Worm (Caenorhabditis elegans): Measurements from ENCODE around the gene cyp-33C1.

cyp-33C1 gene

ce11 chrV:2155232-2155631 is 24.1 kb upstream of the cyp-33C1 start, which contains the start of gene srbc-21:
srbc-21 (plus strand) TSS chrV:2155532.
- no peak for TF ChIP-seq jun-1 (tag; optimal IDR thresholded peaks at IDR 0.05)
- TF ChIP-seq fos-1 (tag; optimal IDR thresholded peaks at IDR 0.05): no peak
- TF ChIP-seq nhr-237 (tag; optimal IDR thresholded peaks at IDR 0.05): no peak

DNA sequence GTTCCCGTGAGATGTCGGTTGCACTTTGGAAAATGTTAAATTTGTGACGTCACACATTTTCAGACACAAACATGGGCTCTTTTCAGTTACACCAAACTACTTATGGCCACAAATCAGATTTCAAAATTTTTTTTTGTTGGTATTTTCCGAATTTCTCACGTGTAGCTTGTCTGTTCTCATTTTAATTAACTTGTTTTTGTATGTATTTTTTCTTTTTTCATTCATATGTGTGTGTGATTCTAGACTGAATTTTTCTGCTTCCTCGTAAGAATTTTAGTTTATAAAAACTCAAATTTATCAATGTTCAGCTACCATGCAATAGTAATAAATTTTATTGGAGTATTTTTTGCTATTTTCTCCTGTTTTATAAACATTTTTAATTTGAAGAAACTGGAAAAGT is 22.5 kb upstream of the cyp-33C1 start, which contains the start of gene srbc-22:
TSS of gene srbc-22 (plus strand) at position 301 of the 400 bp plus-strand sequence.
- TF ChIP-seq mep-1 (tag; optimal IDR thresholded peaks at IDR 0.05) (no peak), ZK337.2 (GFP tag; IDR thresholded peaks at IDR 0.05) (no peak), lin-38 (GFP tag; IDR thresholded peaks at IDR 0.05) (no peak), egl-27 (tag; optimal IDR thresholded peaks at IDR 0.05) (no peak), madf-9 (GFP tag; conservative IDR thresholded peaks at IDR 0.05) (no peak), nhr-77 (tag; optimal IDR thresholded peaks at IDR 0.05) (no peak), hmg-1.1 (GFP tag; IDR thresholded peaks at IDR 0.05) (no peak)

DNA sequence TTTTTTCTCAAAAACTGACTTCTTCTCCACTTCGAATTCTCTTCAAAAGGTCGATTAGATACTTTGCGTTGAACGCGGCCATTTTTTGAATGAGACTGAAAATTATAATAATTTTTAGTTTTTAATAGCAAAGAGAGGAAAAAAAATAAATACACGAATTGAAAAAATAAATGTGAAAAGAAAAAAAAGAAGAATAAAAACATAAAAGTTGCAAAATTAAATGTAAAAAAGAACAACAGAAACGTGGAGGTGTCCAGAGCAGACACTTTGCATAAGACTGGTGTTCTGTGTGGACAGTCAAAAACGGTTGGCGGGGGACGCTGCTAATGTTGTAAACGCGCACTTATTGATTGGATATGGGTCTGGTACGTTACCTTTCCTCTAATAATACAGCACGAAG is 20.0 kb upstream of the cyp-33C1 start, which contains the start of gene C45H4.14:
TSS of gene C45H4.14 (minus strand) at position 101 of the 400 bp plus-strand sequence.
- TF ChIP-seq unc-39 (tag; optimal IDR thresholded peaks at IDR 0.05) (no peak), rbr-2 (tag; optimal IDR thresholded peaks at IDR 0.05) (no peak), mdt-29 (GFP tag; IDR thresholded peaks at IDR 0.05) (no peak), lsy-2 (tag; optimal IDR thresholded peaks at IDR 0.05) (no peak), nhr-77 (tag; optimal IDR thresholded peaks at IDR 0.05) (no peak)

ce11 chrV:2163735-2164134 is 15.6 kb upstream of the cyp-33C1 start, which contains the start of gene str-255:
str-255 (minus strand) TSS chrV:2163835.
- no peak for TF ChIP-seq spr-1 (tag; optimal IDR thresholded peaks at IDR 0.05)
- TF ChIP-seq unc-130 (GFP tag; optimal IDR thresholded peaks at IDR 0.05): no peak
- no peak for TF ChIP-seq pqm-1 (tag; optimal IDR thresholded peaks at IDR 0.05)
- no peak for TF ChIP-seq dve-1 (tag; optimal IDR thresholded peaks at IDR 0.05; ENCODE audit: insufficient read depth)
- no peak for TF ChIP-seq lir-3 (tag; optimal IDR thresholded peaks at IDR 0.05)
- no peak for TF ChIP-seq lin-29 (GFP tag; IDR thresholded peaks at IDR 0.05)
- no peak for TF ChIP-seq hif-1 (tag; optimal IDR thresholded peaks at IDR 0.05)
- TF ChIP-seq F10B5.3 (tag; optimal IDR thresholded peaks at IDR 0.05): no peak
- TF ChIP-seq nhr-28 (tag; optimal IDR thresholded peaks at IDR 0.05): no peak
- no peak for TF ChIP-seq unc-39 (tag; optimal IDR thresholded peaks at IDR 0.05)
- no peak for TF ChIP-seq mep-1 (tag; optimal IDR thresholded peaks at IDR 0.05)

DNA sequence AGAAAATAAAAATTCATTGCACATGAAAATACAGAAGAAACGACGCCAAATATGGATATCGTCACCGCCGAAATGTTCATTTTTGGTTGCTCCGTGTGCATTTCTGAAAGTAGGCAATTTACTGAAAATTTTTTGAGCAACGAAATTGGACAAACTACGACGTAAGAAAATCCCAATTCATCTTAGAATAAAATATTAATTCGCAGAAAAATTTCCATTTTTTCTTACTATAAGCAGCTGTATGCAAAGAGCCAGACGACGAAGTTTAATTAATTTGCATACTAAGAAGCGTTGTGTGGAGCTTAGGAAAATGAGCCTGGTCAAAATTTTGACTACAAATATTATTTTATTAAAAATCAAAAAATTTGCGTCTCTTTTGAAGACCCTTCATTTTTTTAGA is 12.6 kb upstream of the cyp-33C1 start, which contains the start of gene srbc-19:
TSS of gene srbc-19 (minus strand) at position 101 of the 400 bp plus-strand sequence.
- no peak for TF ChIP-seq dve-1 (tag; optimal IDR thresholded peaks at IDR 0.05; ENCODE audit: insufficient read depth)
- no peak for TF ChIP-seq zip-2 (tag; optimal IDR thresholded peaks at IDR 0.05)
- no peak for TF ChIP-seq tag-97 (GFP tag; IDR thresholded peaks at IDR 0.05)
- no peak for TF ChIP-seq dmd-9 (GFP tag; IDR thresholded peaks at IDR 0.05)
- TF ChIP-seq ctbp-1 (GFP tag; IDR thresholded peaks at IDR 0.05): no peak
- TF ChIP-seq dmd-6 (GFP tag; IDR thresholded peaks at IDR 0.05): no peak
- TF ChIP-seq vab-7 (GFP tag; IDR thresholded peaks at IDR 0.05): no peak
- no peak for TF ChIP-seq hlh-11 (tag; optimal IDR thresholded peaks at IDR 0.05)
- TF ChIP-seq Y105C5A.15 (GFP tag; IDR thresholded peaks at IDR 0.05): no peak
- TF ChIP-seq ceh-44 (GFP tag; IDR thresholded peaks at IDR 0.05): no peak
- no peak for TF ChIP-seq ZK337.2 (GFP tag; IDR thresholded peaks at IDR 0.05)
- no peak for TF ChIP-seq D1046.2 (GFP tag; IDR thresholded peaks at IDR 0.05)
- no peak for TF ChIP-seq daf-8 (GFP tag; IDR thresholded peaks at IDR 0.05)
- TF ChIP-seq mes-2 (tag; optimal IDR thresholded peaks at IDR 0.05; ENCODE audit: poor library complexity, severe bottlenecking): no peak
